Worm (Caenorhabditis elegans) whole organism, mixed stage, embryonic: ENCODE data around the gene C35A5.8.

Experiments
- ces-1 ChIP-seq: fragments of 150-350 bp; optimal IDR thresholded peaks from 2 replicates; lab custom pipeline; 2014; ENCODE audit warnings: missing biosample characterization, missing genetic modification reagents, missing genetic modification characterization
- elt-1 ChIP-seq: sonication (generic microtip); optimal IDR thresholded peaks from 2 replicates; lab custom pipeline; 2017; ENCODE audit warnings: missing genetic modification characterization, mild to moderate bottlenecking, missing compliant biosample characterization, antibody characterized with exemption, moderate library complexity, borderline replicate concordance; ENCODE audit not compliant: insufficient read depth
- elt-3 ChIP-seq: fragments of 150-350 bp; optimal IDR thresholded peaks from 2 replicates; lab custom pipeline; 2014; ENCODE audit warnings: missing biosample characterization, missing genetic modification characterization
- flh-1 ChIP-seq: fragments of 200-800 bp; sonication (Bioruptor generic); optimal IDR thresholded peaks from 2 replicates; lab custom pipeline; 2018; ENCODE audit warnings: mild to moderate bottlenecking, missing genetic modification characterization, moderate library complexity, missing compliant biosample characterization
- mab-5 ChIP-seq: fragments of 150-350 bp; optimal IDR thresholded peaks from 2 replicates; lab custom pipeline; 2014; ENCODE audit warnings: missing biosample characterization, missing genetic modification characterization
- mep-1 ChIP-seq: fragments of 150-350 bp; optimal IDR thresholded peaks from 2 replicates; lab custom pipeline; 2017; ENCODE audit warnings: missing biosample characterization, missing genetic modification reagents, missing genetic modification characterization, inconsistent platforms
- pha-4 ChIP-seq: fragments of 150-350 bp; optimal IDR thresholded peaks from 2 replicates; lab custom pipeline; 2018; ENCODE audit warnings: missing biosample characterization, missing genetic modification reagents, missing genetic modification characterization
- unc-39 ChIP-seq: fragments of 150-350 bp; optimal IDR thresholded peaks from 2 replicates; lab custom pipeline; 2014; ENCODE audit warnings: missing biosample characterization, missing genetic modification characterization
- unc-62 ChIP-seq: fragments of 150-350 bp; optimal IDR thresholded peaks from 2 replicates; lab custom pipeline; 2014; ENCODE audit warnings: missing biosample characterization, missing genetic modification reagents, missing genetic modification characterization

DNA sequence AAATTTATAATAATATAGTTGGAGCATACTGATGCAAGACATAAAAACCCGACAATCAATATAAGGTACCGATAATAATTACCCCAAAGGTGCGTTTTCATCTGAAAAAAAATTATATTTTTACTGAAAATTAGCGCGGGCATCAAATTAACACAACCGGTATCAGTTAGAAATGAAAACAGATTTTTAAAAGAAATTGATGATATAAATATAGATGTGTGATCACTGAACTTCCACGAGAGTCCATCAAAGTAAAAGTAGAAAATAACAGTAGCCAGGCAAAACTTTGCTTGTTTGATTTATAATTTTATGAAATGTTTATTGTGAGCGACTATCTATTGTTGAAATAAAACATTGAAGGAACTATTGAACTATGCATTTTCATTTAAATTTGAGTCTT is 24.4 kb downstream of the C35A5.8 start, which contains the start of gene C35A5.3:
- no peak for TF ChIP-seq elt-3 (tag; lab: Kevin White, UChicago)
- no peak for TF ChIP-seq pha-4 (tag; lab: Kevin White, UChicago)
- TF ChIP-seq mep-1 (tag; lab: Kevin White, UChicago) = no peak
- no peak for TF ChIP-seq mab-5 (tag; lab: Kevin White, UChicago)
- TF ChIP-seq flh-1 (GFP tag; lab: Kevin White, UChicago) = no peak
- no peak for TF ChIP-seq elt-1
- no peak for TF ChIP-seq unc-62 (GFP tag; lab: Kevin White, UChicago)
- no peak for TF ChIP-seq unc-39 (tag; lab: Kevin White, UChicago)
- TF ChIP-seq ces-1 (GFP tag; lab: Kevin White, UChicago) = no peak
